Worm (Caenorhabditis elegans) whole organism, L1 larva: Measurements from ENCODE around the gene znf-706.
A peak's percentile ranks its signal among the peaks of the same experiment; 100 is the strongest.

ENCODE experiments used
- nhr-84 ChIP-seq: sonication (generic microtip); optimal IDR thresholded peaks from 2 replicates; lab custom pipeline; 2017; ENCODE audit warnings: missing biosample characterization, missing genetic modification characterization
- unc-130 ChIP-seq: fragments of 150-350 bp; optimal IDR thresholded peaks from 2 replicates; lab custom pipeline; 2017; ENCODE audit warnings: missing biosample characterization, missing genetic modification characterization, inconsistent platforms

- TF ChIP-seq unc-130 (tag; lab: Kevin White, UChicago): peak; percentile 88
- no peak for TF ChIP-seq nhr-84 (tag; lab: Kevin White, UChicago)
These were observed 21.7 kb downstream of the znf-706 start, which contains the start of gene mppb-1 for ce11 chrIV:9074244-9074723.
